Worm (Caenorhabditis elegans) whole organism, L4/young adult: ENCODE data around the gene dao-6.

Source experiments
- W03F9.2 ChIP-seq: fragments of 150-350 bp; optimal IDR thresholded peaks from 2 replicates; lab custom pipeline; 2014; ENCODE audit warnings: missing biosample characterization, missing genetic modification characterization
- him-1 ChIP-seq: sonication (generic microtip); optimal IDR thresholded peaks from 2 replicates; lab custom pipeline; 2016; ENCODE audit warnings: missing genotype, missing genetic modification reagents, missing genetic modification characterization, missing compliant biosample characterization

DNA sequence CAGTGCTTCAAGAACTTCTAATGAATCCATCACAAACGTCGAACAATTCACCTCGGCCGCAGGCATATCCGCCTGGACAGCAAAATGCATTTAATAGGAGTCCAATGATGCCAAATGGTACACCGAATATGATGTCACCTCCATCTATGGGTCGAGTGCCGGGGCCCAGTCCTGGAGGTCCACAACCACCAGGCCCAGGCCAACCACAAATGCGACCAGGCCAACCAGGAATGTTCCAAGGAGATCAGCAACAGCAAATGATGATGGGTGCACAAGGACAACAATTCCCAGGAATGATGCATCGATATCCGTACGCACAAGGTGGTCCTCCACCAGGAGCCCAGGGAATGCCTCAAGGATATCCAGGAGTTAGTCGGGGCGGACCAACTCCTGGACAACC lies 31.1 kb upstream of the dao-6 start:
- TF ChIP-seq him-1 (tag; lab: Kevin White, UChicago) (no peak), W03F9.2 (no peak)
